Fruit fly (Drosophila melanogaster): Measurements from ENCODE around the gene CG12713.
A peak's percentile ranks its signal among the peaks of the same experiment; 100 is the strongest.

Gene CG12713

dm6 chr3L:15825493-15826209 is 6.6 kb upstream of the CG12713 start (continued):
- TF ChIP-seq nom (GFP tag; optimal IDR thresholded peaks at IDR 0.05) (no peak), CG12391 (tag; optimal IDR thresholded peaks at IDR 0.05) (peak; percentile 32), CG7372 (GFP tag; IDR thresholded peaks at IDR 0.05) (no peak), her (GFP tag; optimal IDR thresholded peaks at IDR 0.05) (no peak), CG8765 (GFP tag; IDR thresholded peaks at IDR 0.05) (no peak), lbe (GFP tag; optimal IDR thresholded peaks at IDR 0.05) (peak; percentile 73), CG9437 (GFP tag; optimal IDR thresholded peaks at IDR 0.05) (no peak), CoRest (tag; optimal IDR thresholded peaks at IDR 0.05) (no peak), ftz-f1 (GFP tag; optimal IDR thresholded peaks at IDR 0.05) (peak; percentile 43), NK7.1 (GFP tag; optimal IDR thresholded peaks at IDR 0.05) (no peak), hkb (optimal IDR thresholded peaks at IDR 0.05) (no peak), hkb (GFP tag; IDR thresholded peaks at IDR 0.05) (peak; percentile 57; the same call in 1 of the 2 replicates), dpn (GFP tag; optimal IDR thresholded peaks at IDR 0.05) (peak in 1 of 2 experiments; percentile 13), CG31365 (tag; optimal IDR thresholded peaks at IDR 0.05) (no peak), CG15269 (tag; optimal IDR thresholded peaks at IDR 0.05) (no peak), da (GFP tag; optimal IDR thresholded peaks at IDR 0.05) (no peak), br (optimal IDR thresholded peaks at IDR 0.05) (no peak), fd64A (GFP tag; optimal IDR thresholded peaks at IDR 0.05) (no peak), CG13424 (tag; optimal IDR thresholded peaks at IDR 0.05) (no peak), ro (GFP tag; IDR thresholded peaks at IDR 0.05) (no peak), sd (tag; optimal IDR thresholded peaks at IDR 0.05) (peak; percentile 60), vvl (GFP tag; IDR thresholded peaks at IDR 0.05) (peak; percentile 48; the same call in 1 of the 2 replicates), CG4820 (GFP tag; optimal IDR thresholded peaks at IDR 0.05) (no peak), CG10267 (tag; optimal IDR thresholded peaks at IDR 0.05) (peak; percentile 11), gcm2 (GFP tag; optimal IDR thresholded peaks at IDR 0.05) (peak; percentile 3), dm (GFP tag; optimal IDR thresholded peaks at IDR 0.05) (no peak), Rx (GFP tag; IDR thresholded peaks at IDR 0.05) (no peak), CrebB (tag; optimal IDR thresholded peaks at IDR 0.05) (peak; percentile 12), Sox100B (GFP tag; optimal IDR thresholded peaks at IDR 0.05) (no peak), Bteb2 (GFP tag; optimal IDR thresholded peaks at IDR 0.05) (peak; percentile 47), CG18262 (tag; optimal IDR thresholded peaks at IDR 0.05) (no peak), Bgb (GFP tag; IDR thresholded peaks at IDR 0.05; ENCODE audit: partially characterized antibody) (no peak; the same call in 1 of the 2 replicates), BEAF-32 (GFP tag; optimal IDR thresholded peaks at IDR 0.05) (no peak), Ptx1 (GFP tag; IDR thresholded peaks at IDR 0.05) (no peak), Ets65A (GFP tag) (no peak), CG9932 (GFP tag; IDR thresholded peaks at IDR 0.05) (no peak), knrl (GFP tag; IDR thresholded peaks at IDR 0.05; ENCODE audit: partially characterized antibody) (no peak), CG18476 (GFP tag; optimal IDR thresholded peaks at IDR 0.05) (no peak), CG4424 (GFP tag; optimal IDR thresholded peaks at IDR 0.05) (no peak), hb (GFP tag; IDR thresholded peaks at IDR 0.05; ENCODE audit: partially characterized antibody) (no peak), h (optimal IDR thresholded peaks at IDR 0.05) (no peak), hbn (GFP tag; IDR thresholded peaks at IDR 0.05; ENCODE audit: partially characterized antibody) (no peak), Awh (GFP tag; IDR thresholded peaks at IDR 0.05) (no peak; the same call in 1 of the 2 replicates), CG32767 (GFP tag; IDR thresholded peaks at IDR 0.05) (0 out of 2 replicates have a peak, but pooled peaks have one; percentile 48), kay (GFP tag; optimal IDR thresholded peaks at IDR 0.05) (no peak), sr (GFP tag; IDR thresholded peaks at IDR 0.05) (peak; percentile 85), CG1603 (tag; optimal IDR thresholded peaks at IDR 0.05) (no peak), pnt (GFP tag; optimal IDR thresholded peaks at IDR 0.05) (no peak), zen2 (GFP tag; IDR thresholded peaks at IDR 0.05; ENCODE audit: partially characterized antibody) (no peak), fru (optimal IDR thresholded peaks at IDR 0.05) (no peak), CG3726 (GFP tag; IDR thresholded peaks at IDR 0.05) (no peak)

Data from whole organism, embryonic.